Worm (Caenorhabditis elegans): ENCODE measurements around the gene acr-12.

ce11 chrX:13574029-13574428 is 41.4 kb downstream of the acr-12 start:
- TF ChIP-seq ztf-23 (GFP tag; IDR thresholded peaks at IDR 0.05) (no peak), ztf-29 (GFP tag; IDR thresholded peaks at IDR 0.05) (no peak)
